Worm (Caenorhabditis elegans) whole organism, young adult: Measurements from ENCODE around the gene szy-2.
A peak's percentile ranks its signal among the peaks of the same experiment; 100 is the strongest.

Experiments used
- D2030.7 ChIP-seq: fragments of 200-800 bp; sonication (Bioruptor generic); IDR thresholded peaks from 2 replicates; pipeline ENCODE4 v1.3.6; 2022; ENCODE audit warnings: missing genetic modification reagents, missing genetic modification characterization, missing compliant biosample characterization
- F33H1.4 ChIP-seq: fragments of 200-800 bp; sonication (Bioruptor generic); IDR thresholded peaks from 2 replicates; pipeline ENCODE4 v1.3.6; 2022; ENCODE audit warnings: missing genetic modification reagents, missing genetic modification characterization, missing compliant biosample characterization
- F39B2.1 ChIP-seq: fragments of 200-800 bp; sonication (Bioruptor generic); IDR thresholded peaks from 2 replicates; pipeline ENCODE4 v1.3.6; 2022; ENCODE audit warnings: missing genetic modification reagents, missing genetic modification characterization, missing compliant biosample characterization
- Y53F4B.3 ChIP-seq: fragments of 200-800 bp; sonication (Bioruptor generic); IDR thresholded peaks from 2 replicates; pipeline ENCODE4 v1.3.6; 2022; ENCODE audit warnings: missing genetic modification reagents, missing genetic modification characterization, missing compliant biosample characterization
- Y79H2A.3 ChIP-seq: fragments of 200-800 bp; sonication (Bioruptor generic); conservative IDR thresholded peaks from 2 replicates; pipeline ENCODE4 v1.3.6; 2022; ENCODE audit warnings: missing genetic modification reagents, missing genetic modification characterization, missing compliant biosample characterization
- Y95B8A.8 ChIP-seq: fragments of 200-800 bp; sonication (Bioruptor generic); IDR thresholded peaks from 2 replicates; pipeline ENCODE4 v1.3.6; 2022; ENCODE audit warnings: missing genetic modification reagents, missing genetic modification characterization, missing compliant biosample characterization
- athp-1 ChIP-seq: sonication (generic microtip); optimal IDR thresholded peaks from 2 replicates; lab custom pipeline; 2017; ENCODE audit warnings: mild to moderate bottlenecking, missing genetic modification characterization, missing compliant biosample characterization
- attf-5 ChIP-seq: fragments of 200-800 bp; sonication (Bioruptor generic); optimal IDR thresholded peaks from 2 replicates; lab custom pipeline; 2018; ENCODE audit warnings: mild to moderate bottlenecking, missing genetic modification characterization, missing compliant biosample characterization
- attf-6 ChIP-seq: fragments of 200-800 bp; sonication (Bioruptor generic); IDR thresholded peaks from 2 replicates; pipeline ENCODE4 v1.3.6; 2022; ENCODE audit warnings: missing genetic modification reagents, missing genetic modification characterization, missing compliant biosample characterization
- ceh-58 ChIP-seq: fragments of 200-800 bp; sonication (Bioruptor generic); IDR thresholded peaks from 2 replicates; pipeline ENCODE4 v1.3.6; 2022; ENCODE audit warnings: missing genetic modification characterization, missing compliant biosample characterization
- ceh-91 ChIP-seq: fragments of 200-800 bp; sonication (Bioruptor generic); IDR thresholded peaks from 2 replicates; pipeline ENCODE4 v1.3.6; 2022; ENCODE audit warnings: missing genetic modification reagents, missing genetic modification characterization, missing compliant biosample characterization
- dox-1 ChIP-seq: fragments of 200-800 bp; sonication (Bioruptor generic); IDR thresholded peaks from 2 replicates; pipeline ENCODE4 v1.3.6; 2022; ENCODE audit warnings: missing genetic modification reagents, missing genetic modification characterization, missing compliant biosample characterization
- efl-1 ChIP-seq: fragments of 150-350 bp; optimal IDR thresholded peaks from 2 replicates; lab custom pipeline; 2014; ENCODE audit warnings: missing biosample characterization, missing genetic modification reagents, missing genetic modification characterization
- ekl-4 ChIP-seq: fragments of 200-800 bp; sonication (Bioruptor generic); IDR thresholded peaks from 2 replicates; pipeline ENCODE4 v1.3.6; 2022; ENCODE audit warnings: missing genetic modification reagents, missing genetic modification characterization, missing compliant biosample characterization
- him-1 ChIP-seq: sonication (generic microtip); optimal IDR thresholded peaks from 2 replicates; lab custom pipeline; 2016; ENCODE audit warnings: missing genotype, missing genetic modification reagents, missing genetic modification characterization, missing compliant biosample characterization
- hmg-1.2 ChIP-seq: fragments of 200-800 bp; sonication (Bioruptor generic); IDR thresholded peaks from 2 replicates; pipeline ENCODE4 v1.3.6; 2022; ENCODE audit warnings: missing genetic modification reagents, missing genetic modification characterization, missing compliant biosample characterization
- hmg-20 ChIP-seq: fragments of 200-800 bp; sonication (Bioruptor generic); IDR thresholded peaks from 2 replicates; pipeline ENCODE4 v1.3.6; 2022; ENCODE audit warnings: missing genetic modification reagents, missing genetic modification characterization, missing compliant biosample characterization
- let-526 ChIP-seq: fragments of 200-800 bp; sonication (Bioruptor generic); IDR thresholded peaks from 2 replicates; pipeline ENCODE4 v1.3.6; 2022; ENCODE audit warnings: missing genetic modification reagents, missing genetic modification characterization, missing compliant biosample characterization
- lin-54 ChIP-seq: fragments of 200-800 bp; sonication (Bioruptor generic); optimal IDR thresholded peaks from 2 replicates; lab custom pipeline; 2018; ENCODE audit warnings: mild to moderate bottlenecking, missing genetic modification characterization, missing compliant biosample characterization
- lsl-1 ChIP-seq: fragments of 200-800 bp; sonication (Bioruptor generic); optimal IDR thresholded peaks from 2 replicates; lab custom pipeline; 2018; ENCODE audit warnings: mild to moderate bottlenecking, missing genetic modification characterization, moderate library complexity, missing compliant biosample characterization
- lsy-27 ChIP-seq: sonication (generic microtip); optimal IDR thresholded peaks from 2 replicates; lab custom pipeline; 2017; ENCODE audit warnings: missing genetic modification characterization, mild to moderate bottlenecking, missing compliant biosample characterization, antibody characterized with exemption, missing genotype, borderline replicate concordance; ENCODE audit not compliant: insufficient read depth
- madf-6 ChIP-seq: fragments of 200-800 bp; sonication (Bioruptor generic); IDR thresholded peaks from 2 replicates; pipeline ENCODE4 v1.3.6; 2022; ENCODE audit warnings: missing genetic modification reagents, missing genetic modification characterization, missing compliant biosample characterization
- madf-8 ChIP-seq: fragments of 200-800 bp; sonication (Bioruptor generic); conservative IDR thresholded peaks from 2 replicates; pipeline ENCODE4 v1.3.6; 2022; ENCODE audit warnings: missing genetic modification reagents, missing genetic modification characterization, missing compliant biosample characterization
- mcd-1 ChIP-seq: fragments of 200-800 bp; sonication (Bioruptor generic); IDR thresholded peaks from 2 replicates; pipeline ENCODE4 v1.3.6; 2022; ENCODE audit warnings: missing genetic modification reagents, missing genetic modification characterization, missing compliant biosample characterization
- nhr-80 ChIP-seq: sonication (generic microtip); optimal IDR thresholded peaks from 2 replicates; lab custom pipeline; 2016; ENCODE audit warnings: missing genetic modification characterization, missing compliant biosample characterization
- pha-4 ChIP-seq: fragments of 150-350 bp; sonication (generic microtip); optimal IDR thresholded peaks from 2 replicates; lab custom pipeline; 2014; ENCODE audit warnings: missing biosample characterization, missing genetic modification reagents, missing genetic modification characterization
- rcor-1 ChIP-seq: fragments of 200-800 bp; sonication (Bioruptor generic); IDR thresholded peaks from 2 replicates; pipeline ENCODE4 v1.3.6; 2022; ENCODE audit warnings: missing genetic modification reagents, missing genetic modification characterization, missing compliant biosample characterization
- snpc-1.3 ChIP-seq: sonication (generic microtip); optimal IDR thresholded peaks from 2 replicates; lab custom pipeline; 2017; ENCODE audit warnings: missing genetic modification characterization, mild to moderate bottlenecking, missing compliant biosample characterization, antibody characterized with exemption, moderate library complexity, missing genotype, missing genetic modification reagents; ENCODE audit not compliant: insufficient read depth
- snpc-3.4 ChIP-seq: sonication (generic microtip); optimal IDR thresholded peaks from 2 replicates; lab custom pipeline; 2017; ENCODE audit warnings: missing genetic modification characterization, mild to moderate bottlenecking, missing compliant biosample characterization, antibody characterized with exemption, moderate library complexity, missing genotype, missing genetic modification reagents
- snpc-4 ChIP-seq, 5 experiments: fragments of 150-350 bp in 1 of 5; sonication (generic microtip) in 4 of 5; optimal IDR thresholded peaks; 2 replicates each; lab custom pipeline; 2014 to 2018; ENCODE audit warnings: missing genetic modification characterization in 5 of 5, missing biosample characterization in 3 of 5, antibody characterized with exemption in 2 of 5, mild to moderate bottlenecking in 2 of 5, missing compliant biosample characterization in 2 of 5, missing genotype in 2 of 5, moderate library complexity in 2 of 5, missing genetic modification reagents in 1 of 5
- tbp1 ChIP-seq: fragments of 200-800 bp; sonication (Bioruptor generic); optimal IDR thresholded peaks from 2 replicates; lab custom pipeline; 2018; ENCODE audit warnings: mild to moderate bottlenecking, missing genetic modification characterization, missing compliant biosample characterization
- tlf-1 ChIP-seq: fragments of 200-800 bp; sonication (Bioruptor generic); optimal IDR thresholded peaks from 2 replicates; lab custom pipeline; 2018; ENCODE audit warnings: mild to moderate bottlenecking, missing genetic modification characterization, missing compliant biosample characterization
- xnd-1 ChIP-seq: sonication (generic microtip); optimal IDR thresholded peaks from 2 replicates; lab custom pipeline; 2016; ENCODE audit warnings: missing genotype, missing genetic modification reagents, missing genetic modification characterization, missing compliant biosample characterization
- zim-3 ChIP-seq: sonication (generic microtip); optimal IDR thresholded peaks from 2 replicates; lab custom pipeline; 2017; ENCODE audit warnings: mild to moderate bottlenecking, missing genetic modification characterization, moderate library complexity, missing compliant biosample characterization
- ztf-3 ChIP-seq: fragments of 200-800 bp; sonication (Bioruptor generic); optimal IDR thresholded peaks from 2 replicates; lab custom pipeline; 2018; ENCODE audit warnings: mild to moderate bottlenecking, missing genetic modification characterization, missing compliant biosample characterization

Gene szy-2

ce11 chrIII:5380554-5380953 lies 9.5 kb upstream of the szy-2 start:
- TF ChIP-seq tlf-1 = peak; percentile 22
- TF ChIP-seq F33H1.4 (GFP tag; lab: Robert Waterston, UW) = peak; percentile 93
- TF ChIP-seq attf-5 (GFP tag; lab: Kevin White, UChicago) = no peak
- TF ChIP-seq ceh-58 (GFP tag; lab: Robert Waterston, UW) = no peak
- TF ChIP-seq lsy-27 (tag; lab: Kevin White, UChicago) = no peak
- no peak for TF ChIP-seq hmg-20
- no peak for TF ChIP-seq let-526
- peak; percentile 91 for TF ChIP-seq madf-6
- TF ChIP-seq lin-54 (GFP tag; lab: Kevin White, UChicago) = peak; percentile 28
- TF ChIP-seq F39B2.1 (GFP tag; lab: Robert Waterston, UW) = no peak
- TF ChIP-seq snpc-3.4 = peak; percentile 75
- TF ChIP-seq D2030.7 (GFP tag; lab: Robert Waterston, UW) = peak; percentile 65
- no peak for TF ChIP-seq ztf-3 (GFP tag; lab: Kevin White, UChicago)
- no peak for TF ChIP-seq Y53F4B.3 (GFP tag; lab: Robert Waterston, UW)
- peak; percentile 16 for TF ChIP-seq athp-1 (tag; lab: Kevin White, UChicago)
- TF ChIP-seq snpc-1.3 (tag; lab: Kevin White, UChicago) = peak; percentile 5
- TF ChIP-seq xnd-1 (tag; lab: Kevin White, UChicago) = peak; percentile 94
- no peak for TF ChIP-seq zim-3 (tag; lab: Kevin White, UChicago)
- peak; percentile 42; the same call in 1 of the 2 replicates for TF ChIP-seq dox-1
- TF ChIP-seq him-1 = peak; percentile 56
- TF ChIP-seq tbp1 (GFP tag; lab: Kevin White, UChicago) = peak; percentile 23
- TF ChIP-seq attf-6 = no peak
- TF ChIP-seq Y79H2A.3 (GFP tag; lab: Robert Waterston, UW) = 0 out of 2 replicates have a peak, but pooled peaks have one; percentile 20
- peak; percentile 76 for TF ChIP-seq madf-8
- TF ChIP-seq Y95B8A.8 = 0 out of 2 replicates have a peak, but pooled peaks have one; percentile 28
- 0 out of 2 replicates have a peak, but pooled peaks have one; percentile 9 for TF ChIP-seq rcor-1
- peak; percentile 29 for TF ChIP-seq efl-1
- TF ChIP-seq snpc-4 (GFP tag; optimal IDR thresholded peaks at IDR 0.05; lab: Kevin White, UChicago) = no peak
- peak in 2 of 4 experiments; percentile 2 to 56 for TF ChIP-seq snpc-4 (tag; optimal IDR thresholded peaks at IDR 0.05; lab: Kevin White, UChicago)
- TF ChIP-seq ekl-4 (GFP tag; lab: Robert Waterston, UW) = peak; percentile 36; the same call in 1 of the 2 replicates
- peak; percentile 99 for TF ChIP-seq lsl-1 (GFP tag; lab: Kevin White, UChicago)
- TF ChIP-seq ceh-91 (GFP tag; lab: Robert Waterston, UW) = peak; percentile 68

DNA sequence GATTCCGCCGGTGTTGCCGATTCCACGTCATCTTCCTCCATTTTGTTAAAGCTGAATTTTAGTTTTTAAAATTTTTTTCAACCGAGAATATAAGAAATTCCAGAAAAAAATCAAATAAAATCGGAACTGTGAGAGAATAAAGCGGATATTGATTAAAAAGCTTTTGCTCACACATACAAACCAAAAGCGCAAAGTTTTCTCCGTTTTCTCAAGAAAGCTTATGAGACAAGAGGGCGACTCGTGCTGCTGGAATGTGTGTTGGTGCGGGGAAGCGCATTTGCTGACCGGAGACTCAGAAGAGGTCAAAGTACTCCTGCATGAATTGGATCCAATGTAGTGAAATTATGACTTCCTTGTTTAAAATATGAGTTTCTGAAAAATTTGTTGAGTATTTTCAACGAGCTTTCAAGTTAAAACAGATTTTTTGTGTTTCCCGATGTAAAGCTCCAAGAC lies 8.8 kb upstream of the szy-2 start, which contains the start of gene paqr-2:
TSS of gene paqr-2 (minus strand) at position 51 of the 453 bp plus-strand sequence.
- peak; percentile 11 for TF ChIP-seq pha-4 (tag; lab: Kevin White, UChicago)
- TF ChIP-seq nhr-80 (tag; lab: Kevin White, UChicago) = peak; percentile 38
- peak; percentile 52 for TF ChIP-seq attf-5 (GFP tag; lab: Kevin White, UChicago)
- TF ChIP-seq hmg-1.2 = 0 out of 2 replicates have a peak, but pooled peaks have one; percentile 18
- TF ChIP-seq mcd-1 (GFP tag; lab: Robert Waterston, UW) = peak; percentile 56
- TF ChIP-seq F33H1.4 (GFP tag; lab: Robert Waterston, UW) = no peak
